Worm (Caenorhabditis elegans): ENCODE results near the gene clc-7.

ce11 chrX:5116180-5116579, 48.3 kb downstream of the clc-7 start:
- no peak for TF ChIP-seq cnd-1 (tag; optimal IDR thresholded peaks at IDR 0.05)
- no peak for TF ChIP-seq snpc-4 (tag; optimal IDR thresholded peaks at IDR 0.05)
- TF ChIP-seq nhr-237 (tag; optimal IDR thresholded peaks at IDR 0.05) = no peak
- no peak for TF ChIP-seq nhr-12 (tag; optimal IDR thresholded peaks at IDR 0.05)
- TF ChIP-seq lin-13 (tag; optimal IDR thresholded peaks at IDR 0.05) = no peak

Measured in whole organism, mixed stage, embryonic.